Worm (Caenorhabditis elegans): ENCODE data around the gene eor-2.

- TF ChIP-seq ceh-28 (tag; optimal IDR thresholded peaks at IDR 0.05) (no peak), nhr-76 (tag; optimal IDR thresholded peaks at IDR 0.05) (no peak), mdl-1 (tag; optimal IDR thresholded peaks at IDR 0.05) (no peak), nhr-237 (tag; optimal IDR thresholded peaks at IDR 0.05) (no peak), elt-3 (tag; optimal IDR thresholded peaks at IDR 0.05) (no peak), elt-2 (tag; optimal IDR thresholded peaks at IDR 0.05) (no peak)
Measured at ce11 chrX:14599245-14599644, 3.6 kb upstream of the eor-2 start, which contains the start of gene C44H4.6.

Measured in whole organism, L3 larva.